Fruit fly (Drosophila melanogaster): ENCODE results near the gene Gs1.

dm6 chr2L:91830-92229 is 40.0 kb upstream of the Gs1 start:
- TF ChIP-seq CG8478 (optimal IDR thresholded peaks at IDR 0.05), result no peak
- TF ChIP-seq CTCF (optimal IDR thresholded peaks at IDR 0.05), result no peak

Measured in S2 (cell line).